Worm (Caenorhabditis elegans) whole organism, L1 larva: Measurements from ENCODE around the gene fbxa-197.

ENCODE experiments used
- aly-2 ChIP-seq: fragments of 150-350 bp; optimal IDR thresholded peaks from 2 replicates; lab custom pipeline; 2014; ENCODE audit warnings: missing biosample characterization, missing genetic modification characterization
- ceh-88 ChIP-seq: fragments of 200-800 bp; sonication (Bioruptor generic); IDR thresholded peaks from 2 replicates; pipeline ENCODE4 v1.3.6; 2022; ENCODE audit warnings: missing genetic modification characterization, missing compliant biosample characterization
- efl-1 ChIP-seq, 4 experiments: fragments of 150-350 bp; optimal IDR thresholded peaks in 3 of 4; peaks in 1 of 4; 1 replicate in 1 of 4; 2 replicates in 3 of 4; lab custom pipeline; 2014; ENCODE audit warnings: missing biosample characterization in 2 of 4, missing genetic modification characterization in 2 of 4, missing genetic modification reagents in 2 of 4
- fkh-10 ChIP-seq: sonication (generic microtip); optimal IDR thresholded peaks from 2 replicates; lab custom pipeline; 2017; ENCODE audit warnings: missing biosample characterization, missing genetic modification reagents, missing genetic modification characterization
- fos-1 ChIP-seq: fragments of 150-350 bp; optimal IDR thresholded peaks from 2 replicates; lab custom pipeline; 2014; ENCODE audit warnings: missing biosample characterization, missing genetic modification characterization
- lin-13 ChIP-seq: fragments of 150-350 bp; optimal IDR thresholded peaks from 2 replicates; lab custom pipeline; 2014; ENCODE audit warnings: missing biosample characterization, missing genetic modification reagents, missing genetic modification characterization
- lin-35 ChIP-seq, 2 experiments: fragments of 150-350 bp; optimal IDR thresholded peaks; 2 replicates each; lab custom pipeline; 2014; ENCODE audit warnings: missing biosample characterization in 2 of 2, missing genetic modification characterization in 2 of 2, missing genetic modification reagents in 2 of 2
- mep-1 ChIP-seq: fragments of 150-350 bp; optimal IDR thresholded peaks from 2 replicates; lab custom pipeline; 2014; ENCODE audit warnings: missing biosample characterization, missing genetic modification characterization
- nhr-12 ChIP-seq: sonication (generic microtip); optimal IDR thresholded peaks from 2 replicates; lab custom pipeline; 2017; ENCODE audit warnings: missing biosample characterization, missing genetic modification characterization
- pqm-1 ChIP-seq: sonication (generic microtip); optimal IDR thresholded peaks from 3 replicates; lab custom pipeline; 2017; ENCODE audit warnings: missing biosample characterization, missing genetic modification characterization
- sptf-1 ChIP-seq: fragments of 150-350 bp; optimal IDR thresholded peaks from 2 replicates; lab custom pipeline; 2014; ENCODE audit warnings: missing biosample characterization, missing genetic modification characterization
- ztf-11 ChIP-seq, 2 experiments: sonication (generic microtip); optimal IDR thresholded peaks; 2 replicates each; lab custom pipeline; 2016 to 2017; ENCODE audit warnings: missing genetic modification characterization in 2 of 2, missing biosample characterization in 1 of 2, missing compliant biosample characterization in 1 of 2

- TF ChIP-seq ztf-11 (tag; optimal IDR thresholded peaks at IDR 0.05; lab: Kevin White, UChicago) (no peak), fkh-10 (no peak), nhr-12 (tag; lab: Kevin White, UChicago) (no peak), ceh-88 (GFP tag; lab: Robert Waterston, UW) (no peak), mep-1 (no peak), efl-1 (optimal IDR thresholded peaks at IDR 0.05; lab: Kevin White, UChicago) (no peak), efl-1 (GFP tag; optimal IDR thresholded peaks at IDR 0.05 in 1 of 2; lab: Kevin White, UChicago) (no peak), aly-2 (no peak), pqm-1 (tag; lab: Kevin White, UChicago) (no peak), lin-35 (GFP tag; optimal IDR thresholded peaks at IDR 0.05; lab: Kevin White, UChicago) (no peak), sptf-1 (tag; lab: Kevin White, UChicago) (no peak), lin-13 (no peak), fos-1 (tag; lab: Kevin White, UChicago) (no peak)
These were observed 47.8 kb downstream of the fbxa-197 start for ce11 chrV:15915307-15915706.
